Fruit fly (Drosophila melanogaster): ENCODE measurements around the gene CG9016.

The CG9016 gene

dm6 chr2L:5906893-5907850 lies 16.3 kb downstream of the CG9016 start, which contains the start of gene bchs (continued):
- peak; percentile 74 for TF ChIP-seq CG3847 (GFP tag; IDR thresholded peaks at IDR 0.05)
- TF ChIP-seq CG6765 (GFP tag; optimal IDR thresholded peaks at IDR 0.05), result peak; percentile 92
- no peak for TF ChIP-seq bbx (GFP tag; IDR thresholded peaks at IDR 0.05; ENCODE audit: partially characterized antibody)
- peak; percentile 30; the same call in 1 of the 2 replicates for TF ChIP-seq Ada2b (GFP tag; IDR thresholded peaks at IDR 0.05)
- TF ChIP-seq az2 (GFP tag; optimal IDR thresholded peaks at IDR 0.05), result peak; percentile 42
- TF ChIP-seq Doc3 (GFP tag; IDR thresholded peaks at IDR 0.05; ENCODE audit: partially characterized antibody), result peak; percentile 49
- TF ChIP-seq sens-2 (GFP tag; IDR thresholded peaks at IDR 0.05), result peak; percentile 68; the same call in 1 of the 2 replicates
- no peak for TF ChIP-seq aop (GFP tag; IDR thresholded peaks at IDR 0.05)
- TF ChIP-seq CG33557 (GFP tag; optimal IDR thresholded peaks at IDR 0.05), result peak; percentile 84
- peak; percentile 92 for TF ChIP-seq CG11723 (GFP tag; optimal IDR thresholded peaks at IDR 0.05)
- TF ChIP-seq CG6654 (GFP tag; optimal IDR thresholded peaks at IDR 0.05), result peak; percentile 36
- TF ChIP-seq CG9876 (GFP tag; optimal IDR thresholded peaks at IDR 0.05), result peak; percentile 65
- peak; percentile 93 for TF ChIP-seq CG6854 (GFP tag; optimal IDR thresholded peaks at IDR 0.05)
- TF ChIP-seq NK7.1 (GFP tag; optimal IDR thresholded peaks at IDR 0.05), result peak; percentile 92
- peak; percentile 79 for TF ChIP-seq Atf-2 (GFP tag; optimal IDR thresholded peaks at IDR 0.05)
- TF ChIP-seq CG17359 (tag; optimal IDR thresholded peaks at IDR 0.05), result peak; percentile 94
- peak; percentile 75 for TF ChIP-seq CG10274 (GFP tag; optimal IDR thresholded peaks at IDR 0.05)
- peak; percentile 65 for TF ChIP-seq CoRest (tag; optimal IDR thresholded peaks at IDR 0.05)
- peak; percentile 79 for TF ChIP-seq Bteb2 (GFP tag; optimal IDR thresholded peaks at IDR 0.05)
- peak; percentile 99 for TF ChIP-seq Asciz (GFP tag; optimal IDR thresholded peaks at IDR 0.05)
- peak; percentile 81 for TF ChIP-seq Rfx (GFP tag; IDR thresholded peaks at IDR 0.05)
- TF ChIP-seq NC2β (GFP tag; optimal IDR thresholded peaks at IDR 0.05), result peak; percentile 83
- TF ChIP-seq CG2199 (GFP tag; IDR thresholded peaks at IDR 0.05), result peak; percentile 52
- peak; percentile 44 for TF ChIP-seq CG10959 (GFP tag; IDR thresholded peaks at IDR 0.05)
- peak; percentile 71 for TF ChIP-seq CG18476 (GFP tag; optimal IDR thresholded peaks at IDR 0.05)
- TF ChIP-seq CG32532 (GFP tag; IDR thresholded peaks at IDR 0.05), result peak; percentile 42; the same call in 1 of the 2 replicates
- TF ChIP-seq CG11504 (tag; optimal IDR thresholded peaks at IDR 0.05), result no peak
- peak; percentile 48 for TF ChIP-seq zfh2 (GFP tag; optimal IDR thresholded peaks at IDR 0.05)
- TF ChIP-seq B-H2 (GFP tag; optimal IDR thresholded peaks at IDR 0.05), result peak; percentile 85
- TF ChIP-seq CG10431 (GFP tag; optimal IDR thresholded peaks at IDR 0.05), result no peak
- TF ChIP-seq cad (GFP tag; optimal IDR thresholded peaks at IDR 0.05), result no peak
- no peak for TF ChIP-seq CG4404 (GFP tag; IDR thresholded peaks at IDR 0.05)
- peak; percentile 59 for TF ChIP-seq Atf3 (GFP tag; optimal IDR thresholded peaks at IDR 0.05)
- peak; percentile 75 for TF ChIP-seq ERR (GFP tag; optimal IDR thresholded peaks at IDR 0.05)
- peak; percentile 66 for TF ChIP-seq CG4730 (GFP tag; IDR thresholded peaks at IDR 0.05)
- TF ChIP-seq lab (GFP tag; optimal IDR thresholded peaks at IDR 0.05), result peak; percentile 98
- TF ChIP-seq fd3F (GFP tag; optimal IDR thresholded peaks at IDR 0.05), result no peak
- no peak for TF ChIP-seq vfl (GFP tag; optimal IDR thresholded peaks at IDR 0.05)
- TF ChIP-seq Side (GFP tag; optimal IDR thresholded peaks at IDR 0.05), result peak; percentile 87
- peak; percentile 24; the same call in 1 of the 2 replicates for TF ChIP-seq H2.0 (GFP tag; IDR thresholded peaks at IDR 0.05)
- TF ChIP-seq CG13287 (GFP tag; IDR thresholded peaks at IDR 0.05; ENCODE audit: partially characterized antibody), result peak; percentile 39
- TF ChIP-seq Med (GFP tag), result peak; percentile 99
- peak; percentile 68 for TF ChIP-seq CG10979 (tag; optimal IDR thresholded peaks at IDR 0.05)
- peak; percentile 77 for TF ChIP-seq Dek (tag; optimal IDR thresholded peaks at IDR 0.05)
- peak; percentile 87 for TF ChIP-seq maf-S (GFP tag; optimal IDR thresholded peaks at IDR 0.05)
- TF ChIP-seq dm (GFP tag; optimal IDR thresholded peaks at IDR 0.05), result peak; percentile 61
- TF ChIP-seq nmo (GFP tag; optimal IDR thresholded peaks at IDR 0.05), result peak; percentile 35
- peak; percentile 85 for TF ChIP-seq CG15696 (tag; optimal IDR thresholded peaks at IDR 0.05)

Measured in whole organism, embryonic.